Worm (Caenorhabditis elegans): ENCODE results near the gene phg-1.

DNA sequence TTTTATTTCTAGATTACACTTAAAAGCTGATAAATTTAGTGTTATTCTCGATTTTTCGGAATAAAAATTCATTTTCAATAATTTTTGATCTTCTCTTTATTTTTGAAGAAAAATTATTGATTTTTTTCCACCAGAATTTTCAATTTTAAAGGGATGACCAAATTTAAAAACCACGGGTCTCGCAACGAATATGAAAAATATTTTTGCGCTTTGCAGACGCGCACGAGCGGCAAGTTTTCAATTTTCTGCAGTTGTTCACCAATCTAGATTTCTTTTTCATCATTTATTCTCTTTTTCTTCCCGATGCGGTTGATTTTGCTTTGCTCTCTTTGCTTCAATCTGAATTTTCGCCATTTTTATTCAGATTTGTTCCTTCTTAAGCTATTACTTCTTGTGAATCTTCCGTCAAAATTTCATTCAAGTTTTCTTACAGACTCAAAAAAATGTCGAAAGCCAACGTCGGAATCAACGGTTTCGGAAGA, 33.4 kb downstream of the phg-1 start, which contains the start of gene gpd-4:
- TF ChIP-seq lin-35 (GFP tag; optimal IDR thresholded peaks at IDR 0.05) (no peak), pax-3 (tag; optimal IDR thresholded peaks at IDR 0.05) (no peak), ztf-11 (tag; optimal IDR thresholded peaks at IDR 0.05) (no peak), dpl-1 (GFP tag; optimal IDR thresholded peaks at IDR 0.05) (no peak)

Data from whole organism, L1 larva.